Worm (Caenorhabditis elegans) whole organism, L4/young adult: Measurements from ENCODE around the gene Y49G5B.1.

Experiments used
- W03F9.2 ChIP-seq: fragments of 150-350 bp; optimal IDR thresholded peaks from 2 replicates; lab custom pipeline; 2014; ENCODE audit warnings: missing biosample characterization, missing genetic modification characterization
- dao-5 ChIP-seq: sonication (generic microtip); optimal IDR thresholded peaks from 2 replicates; lab custom pipeline; 2016; ENCODE audit warnings: missing genotype, missing genetic modification characterization, moderate library complexity, missing compliant biosample characterization
- him-1 ChIP-seq: sonication (generic microtip); optimal IDR thresholded peaks from 2 replicates; lab custom pipeline; 2016; ENCODE audit warnings: missing genotype, missing genetic modification reagents, missing genetic modification characterization, missing compliant biosample characterization

Y49G5B.1 gene

DNA sequence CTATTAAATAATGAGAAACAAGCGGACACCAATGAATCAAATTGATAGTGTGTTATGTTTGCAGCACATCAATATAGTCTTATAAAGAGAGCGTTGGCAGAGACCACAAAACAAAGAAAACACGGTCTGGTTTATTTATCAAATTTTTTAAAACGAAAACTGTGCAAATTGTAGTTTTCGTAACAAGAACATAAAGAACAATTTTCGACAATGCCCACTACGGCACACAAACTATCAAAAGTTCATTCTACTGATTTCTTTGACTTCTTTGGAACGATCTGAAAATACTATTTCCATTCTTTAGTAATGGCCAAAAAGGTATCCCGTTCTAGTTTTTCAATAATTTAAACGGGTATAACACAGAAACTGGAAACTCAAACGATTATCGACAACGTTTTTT, 13.9 kb downstream of the Y49G5B.1 start, which contains the start of gene cest-35.2:
Gene cest-35.2 (minus strand): TSS at position 101 of the 400 bp plus-strand sequence.
- TF ChIP-seq him-1 (tag; lab: Kevin White, UChicago) (no peak), dao-5 (no peak), W03F9.2 (tag; lab: Kevin White, UChicago) (no peak)

DNA sequence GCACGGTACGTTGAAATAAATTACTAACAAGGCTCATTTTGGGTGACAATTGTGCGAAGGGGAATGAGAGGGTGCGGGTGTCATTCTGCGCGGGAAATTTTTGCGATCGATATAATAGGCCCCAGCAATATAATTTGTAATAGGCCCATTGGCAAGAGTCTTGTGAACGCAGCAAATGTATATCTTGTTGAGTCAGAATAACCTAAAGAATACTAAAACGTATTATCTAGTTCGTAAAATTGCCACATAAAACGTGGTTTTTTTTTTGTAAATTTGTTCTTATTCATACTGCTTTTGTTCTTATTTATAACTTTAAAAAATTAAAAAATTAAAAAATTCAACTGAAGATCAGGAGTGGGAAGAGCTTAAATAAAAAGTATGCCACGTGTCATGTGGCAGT, 16.2 kb downstream of the Y49G5B.1 start, which contains the start of gene C52A10.3:
Gene C52A10.3 (minus strand): TSS at position 101 of the 400 bp plus-strand sequence.
- TF ChIP-seq him-1 (tag; lab: Kevin White, UChicago) = no peak
- no peak for TF ChIP-seq W03F9.2 (tag; lab: Kevin White, UChicago)
- no peak for TF ChIP-seq dao-5

DNA sequence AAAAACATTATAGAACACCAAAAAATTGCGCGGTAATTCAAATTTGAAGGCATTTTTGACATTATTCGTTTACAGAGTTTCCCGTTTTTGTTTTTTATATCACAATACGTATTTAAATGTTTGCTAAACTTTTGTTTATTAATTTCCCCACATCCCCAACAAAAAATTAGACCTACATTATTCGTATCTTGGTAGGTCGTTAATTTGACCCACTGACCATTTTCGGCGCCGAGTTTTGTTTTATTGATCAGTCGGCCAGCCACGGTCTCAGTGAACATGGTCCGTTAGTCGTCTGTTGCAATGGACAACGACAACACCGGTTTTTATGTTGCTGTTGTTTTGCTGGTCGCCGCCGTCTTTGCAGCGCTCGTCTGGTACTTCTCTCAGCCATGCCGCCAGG, 16.7 kb downstream of the Y49G5B.1 start, which contains the start of gene B0238.15:
Gene B0238.15 (plus strand): TSS at position 301 of the 400 bp plus-strand sequence.
- TF ChIP-seq W03F9.2 (tag; lab: Kevin White, UChicago) = no peak
- no peak for TF ChIP-seq dao-5
- no peak for TF ChIP-seq him-1 (tag; lab: Kevin White, UChicago)

DNA sequence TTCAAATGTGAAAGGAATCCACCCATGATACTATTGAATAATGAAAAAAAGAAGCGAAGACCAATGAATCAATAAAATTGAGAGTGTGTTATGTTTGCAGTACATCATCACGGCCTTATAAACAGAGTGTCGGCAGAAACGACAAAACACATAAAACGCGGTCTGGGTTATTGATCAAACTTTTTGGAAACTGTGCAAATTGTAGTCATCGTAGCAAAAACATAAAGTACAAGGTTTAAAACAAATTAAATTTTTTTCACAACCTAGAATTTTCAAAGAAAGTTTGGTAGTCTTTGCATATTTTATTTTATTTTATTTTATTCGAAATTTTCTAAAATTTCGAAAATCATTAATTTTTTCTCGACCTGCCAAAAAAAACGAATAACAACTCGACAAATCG, 19.9 kb downstream of the Y49G5B.1 start, which contains the start of gene cest-35.1:
Gene cest-35.1 (minus strand): TSS at position 101 of the 400 bp plus-strand sequence.
- TF ChIP-seq him-1 (tag; lab: Kevin White, UChicago) (no peak), W03F9.2 (tag; lab: Kevin White, UChicago) (no peak), dao-5 (no peak)

DNA sequence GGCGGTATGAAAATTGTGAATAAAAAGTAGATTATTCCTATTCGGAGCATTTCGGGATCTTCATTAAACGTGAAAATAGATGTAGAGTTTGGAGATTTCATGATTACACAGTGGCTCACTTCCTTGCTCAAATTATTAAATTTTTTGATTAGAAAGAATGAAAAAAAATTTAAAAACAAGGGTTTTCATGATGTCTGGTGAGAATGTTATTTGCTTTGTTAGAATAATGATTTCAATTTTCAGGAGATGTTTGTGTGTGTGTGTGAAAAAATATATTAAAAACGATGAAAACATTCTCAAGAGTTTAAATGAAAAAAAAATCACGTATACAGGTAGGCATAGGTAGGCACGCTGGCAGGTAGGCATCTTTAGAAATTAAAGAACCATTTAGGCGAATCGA, 28.8 kb downstream of the Y49G5B.1 start, which contains the start of gene srt-68:
Gene srt-68 (minus strand): TSS at position 101 of the 400 bp plus-strand sequence.
- TF ChIP-seq dao-5 (no peak), him-1 (tag; lab: Kevin White, UChicago) (no peak), W03F9.2 (tag; lab: Kevin White, UChicago) (no peak)

DNA sequence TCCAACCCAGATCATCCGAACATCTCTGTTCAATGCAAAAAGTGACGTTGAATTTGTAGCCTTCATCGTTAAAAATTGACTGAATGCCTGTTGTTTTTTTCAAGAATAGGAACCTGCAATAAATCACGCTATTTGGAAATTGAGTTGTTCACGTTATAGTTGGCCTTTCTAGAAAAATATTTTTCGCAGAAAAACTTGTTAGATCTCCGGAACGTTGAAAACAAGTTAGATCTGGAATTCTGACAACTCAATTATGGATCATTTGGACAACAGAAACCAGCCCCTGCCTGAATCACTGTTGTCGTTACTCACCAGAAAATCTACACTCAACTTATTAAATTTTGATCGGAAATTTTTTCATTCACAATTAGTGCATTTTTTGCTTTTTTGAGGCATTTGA, 34.2 kb downstream of the Y49G5B.1 start, which contains the start of gene srt-67:
Gene srt-67 (minus strand): TSS at position 101 of the 400 bp plus-strand sequence.
- TF ChIP-seq him-1 (tag; lab: Kevin White, UChicago) (no peak), W03F9.2 (tag; lab: Kevin White, UChicago) (no peak), dao-5 (no peak)

DNA sequence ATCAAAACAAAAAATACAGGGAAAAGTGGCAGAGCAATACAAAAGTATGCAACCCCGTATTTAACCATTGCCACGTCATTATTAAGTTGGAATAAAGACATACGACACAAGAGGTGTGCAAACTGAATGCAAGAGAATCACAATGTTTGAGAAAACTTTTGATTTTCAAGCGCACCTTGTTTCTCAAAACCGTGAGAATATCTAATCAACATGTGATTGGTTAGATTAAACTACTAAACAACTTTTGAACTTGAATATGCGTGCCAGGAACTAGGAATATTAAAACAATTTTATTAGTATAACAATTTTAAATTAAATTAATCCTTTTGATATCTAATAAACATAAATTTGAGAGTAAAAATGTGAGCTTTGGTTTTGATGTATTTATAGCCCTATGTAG, 36.3 kb downstream of the Y49G5B.1 start, which contains the start of gene srt-70:
Gene srt-70 (minus strand): TSS at position 101 of the 400 bp plus-strand sequence.
- TF ChIP-seq dao-5 (no peak), him-1 (tag; lab: Kevin White, UChicago) (no peak)

DNA sequence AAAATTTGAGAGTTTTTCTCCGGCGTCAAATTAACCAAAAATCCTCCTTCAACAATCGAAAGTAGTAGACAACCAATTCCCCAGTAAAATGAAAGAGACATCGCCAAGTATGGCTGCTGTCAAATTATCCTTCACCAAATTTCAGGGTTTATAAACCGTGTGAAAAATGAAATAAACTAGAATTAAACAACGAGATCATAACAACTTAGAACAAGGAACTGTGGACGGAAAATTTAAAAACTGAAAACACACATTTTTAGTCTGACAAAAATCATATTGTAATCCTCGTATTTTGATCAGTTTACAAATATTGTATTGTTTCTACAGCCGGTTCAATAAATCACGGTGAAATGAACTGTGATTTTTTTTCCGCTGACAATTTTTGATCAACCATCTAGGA, 39.8 kb downstream of the Y49G5B.1 start, which contains the start of gene cest-30:
Gene cest-30 (minus strand): TSS at position 101 of the 400 bp plus-strand sequence.
- no peak for TF ChIP-seq dao-5
- no peak for TF ChIP-seq W03F9.2 (tag; lab: Kevin White, UChicago)

DNA sequence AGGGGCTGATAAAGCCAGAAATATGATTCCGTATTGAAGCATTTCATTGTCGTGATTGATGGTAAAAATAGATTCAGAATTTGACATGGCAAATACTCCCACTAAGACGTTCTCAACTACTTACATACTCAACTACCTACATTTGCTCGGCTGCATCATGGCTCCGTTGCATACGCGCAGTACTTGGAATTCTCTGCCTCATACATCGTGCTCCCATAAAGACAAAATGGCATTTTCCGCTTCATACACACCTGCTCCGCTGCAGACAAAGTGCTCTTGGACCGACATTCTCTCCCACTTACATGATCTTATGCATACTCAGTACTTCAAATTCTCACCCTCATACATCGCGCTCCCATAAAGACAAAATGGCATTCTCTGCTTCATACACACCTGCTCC, 42.4 kb downstream of the Y49G5B.1 start, which contains the start of the genes srt-69 and B0238.12:
Gene srt-69 (minus strand): TSS at position 101 of the 400 bp plus-strand sequence.
Gene B0238.12 (plus strand): TSS at position 264 of the 400 bp plus-strand sequence.
- TF ChIP-seq him-1 (tag; lab: Kevin White, UChicago) = no peak

DNA sequence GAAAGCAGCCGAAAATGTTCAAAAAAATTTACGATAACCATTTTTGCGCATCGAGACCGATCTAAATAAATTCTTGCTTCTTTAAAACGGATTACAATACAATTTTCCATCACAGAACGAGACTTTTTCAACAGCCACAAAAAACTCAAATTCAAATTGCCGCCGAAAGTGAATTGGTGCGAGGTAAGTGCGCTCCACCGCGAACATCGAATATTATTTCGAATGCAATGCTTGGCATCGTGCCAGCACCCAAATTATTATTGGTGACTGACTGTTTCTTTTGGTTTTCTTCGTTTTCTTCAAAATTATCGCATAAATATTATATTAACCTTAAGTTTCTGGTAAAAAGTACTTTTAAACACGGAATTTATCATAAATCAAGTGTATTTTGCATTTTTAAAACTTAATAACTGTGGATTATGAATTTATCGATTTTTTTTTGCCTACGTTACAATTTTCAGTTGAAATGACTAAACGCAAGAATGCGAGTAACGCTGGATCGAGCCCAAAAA, 45.9 kb downstream of the Y49G5B.1 start, which contains the start of gene penr-1:
Gene penr-1 (plus strand): TSS at position 462 of the 512 bp plus-strand sequence.
- no peak for TF ChIP-seq W03F9.2 (tag; lab: Kevin White, UChicago)
- TF ChIP-seq him-1 (tag; lab: Kevin White, UChicago) = no peak
- TF ChIP-seq dao-5 = no peak

DNA sequence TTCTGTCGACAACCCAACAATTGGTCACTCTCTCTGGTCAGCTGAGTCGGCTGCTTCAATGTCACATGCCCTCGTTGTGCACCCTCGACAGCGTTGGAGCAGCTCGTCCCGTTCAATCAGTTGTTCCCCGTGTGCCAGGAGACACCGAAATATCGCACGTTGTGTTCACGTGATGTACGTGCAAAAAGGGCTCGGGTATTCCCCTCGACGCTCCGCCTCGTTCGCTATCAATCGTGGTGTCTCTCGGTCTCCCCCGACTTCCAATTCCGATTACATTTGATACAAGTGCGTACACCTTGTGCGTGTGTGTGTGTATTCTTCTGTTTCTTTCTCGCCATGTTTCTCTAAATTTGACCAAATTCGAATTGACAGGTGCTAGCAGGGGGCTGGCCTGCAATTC, 48.3 kb downstream of the Y49G5B.1 start:
- TF ChIP-seq him-1 (tag; lab: Kevin White, UChicago) (no peak), W03F9.2 (tag; lab: Kevin White, UChicago) (no peak), dao-5 (no peak)

DNA sequence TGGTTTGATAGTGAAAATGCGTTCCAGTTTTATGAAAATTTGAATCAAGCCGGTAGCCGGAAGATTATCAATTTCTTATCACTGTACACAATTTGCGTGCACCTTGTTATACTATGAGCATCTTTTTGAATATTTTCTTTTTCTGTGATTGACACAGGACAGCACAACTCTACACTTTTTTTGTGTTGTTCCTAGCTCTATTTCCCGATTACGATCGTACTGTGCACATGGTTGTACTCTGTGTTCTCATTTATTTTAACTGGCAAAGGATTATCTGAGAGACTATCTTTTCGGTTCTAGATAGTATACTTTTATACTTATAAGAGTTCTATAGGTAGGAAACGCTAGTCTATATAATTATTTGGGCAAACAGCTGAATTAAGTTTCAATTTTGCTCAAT, 48.9 kb downstream of the Y49G5B.1 start:
- TF ChIP-seq him-1 (tag; lab: Kevin White, UChicago) (no peak), dao-5 (no peak), W03F9.2 (tag; lab: Kevin White, UChicago) (no peak)

DNA sequence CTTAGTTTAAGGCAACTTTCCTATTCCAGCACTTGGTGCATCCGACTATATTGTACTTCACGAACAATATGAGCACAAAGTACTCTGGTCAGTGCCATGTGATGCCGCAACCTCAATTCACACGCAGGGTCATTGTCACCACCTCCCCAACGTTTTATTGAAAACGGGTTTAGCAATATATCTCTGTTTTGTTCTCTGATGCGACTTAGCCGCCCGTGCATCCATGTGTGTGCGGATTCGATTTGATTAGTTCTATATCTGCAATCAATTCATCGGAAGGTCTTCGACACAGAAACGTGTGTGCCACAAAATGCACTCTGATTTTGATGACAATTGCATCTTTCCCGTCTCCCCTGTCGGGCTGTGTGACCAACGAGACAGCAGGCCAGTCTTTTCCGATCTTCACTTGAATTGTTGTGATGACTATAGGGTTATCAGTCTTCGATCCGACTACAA, 49.5 kb downstream of the Y49G5B.1 start:
- TF ChIP-seq him-1 (tag; lab: Kevin White, UChicago) = no peak
- TF ChIP-seq dao-5 = no peak
- no peak for TF ChIP-seq W03F9.2 (tag; lab: Kevin White, UChicago)

DNA sequence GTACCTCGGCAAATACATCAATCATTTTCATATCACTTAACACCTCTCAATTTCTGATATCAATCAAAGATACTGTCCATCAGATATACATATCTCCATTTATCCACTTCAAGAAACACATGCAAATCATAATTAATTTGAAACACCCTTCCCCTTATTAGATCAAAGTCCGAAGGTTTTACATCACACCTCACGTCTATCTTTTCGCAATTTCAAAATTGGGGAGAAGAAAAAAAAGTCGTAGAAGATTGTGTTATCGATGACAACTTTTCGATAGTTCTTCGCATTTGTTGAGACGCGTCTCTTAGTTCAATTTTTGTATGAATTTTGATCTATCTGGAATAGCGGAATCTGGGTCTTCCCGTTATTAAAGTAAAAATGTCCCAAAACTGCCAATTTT, 50.1 kb downstream of the Y49G5B.1 start:
- TF ChIP-seq dao-5 = no peak
- TF ChIP-seq him-1 (tag; lab: Kevin White, UChicago) = no peak
